Fruit fly (Drosophila melanogaster) whole organism, larva: ENCODE measurements around the gene CG34288.

Experiments
- noc ChIP-seq: fragments of 200-800 bp; sonication (Bioruptor generic); optimal IDR thresholded peaks from 3 replicates; lab custom pipeline; 2019; ENCODE audit warnings: missing biosample characterization, mild to moderate bottlenecking, missing genetic modification characterization, moderate library complexity

CG34288 gene

dm6 chr3R:22411879-22412587 lies 35.0 kb downstream of the CG34288 start:
- TF ChIP-seq noc = peak; percentile 30

DNA sequence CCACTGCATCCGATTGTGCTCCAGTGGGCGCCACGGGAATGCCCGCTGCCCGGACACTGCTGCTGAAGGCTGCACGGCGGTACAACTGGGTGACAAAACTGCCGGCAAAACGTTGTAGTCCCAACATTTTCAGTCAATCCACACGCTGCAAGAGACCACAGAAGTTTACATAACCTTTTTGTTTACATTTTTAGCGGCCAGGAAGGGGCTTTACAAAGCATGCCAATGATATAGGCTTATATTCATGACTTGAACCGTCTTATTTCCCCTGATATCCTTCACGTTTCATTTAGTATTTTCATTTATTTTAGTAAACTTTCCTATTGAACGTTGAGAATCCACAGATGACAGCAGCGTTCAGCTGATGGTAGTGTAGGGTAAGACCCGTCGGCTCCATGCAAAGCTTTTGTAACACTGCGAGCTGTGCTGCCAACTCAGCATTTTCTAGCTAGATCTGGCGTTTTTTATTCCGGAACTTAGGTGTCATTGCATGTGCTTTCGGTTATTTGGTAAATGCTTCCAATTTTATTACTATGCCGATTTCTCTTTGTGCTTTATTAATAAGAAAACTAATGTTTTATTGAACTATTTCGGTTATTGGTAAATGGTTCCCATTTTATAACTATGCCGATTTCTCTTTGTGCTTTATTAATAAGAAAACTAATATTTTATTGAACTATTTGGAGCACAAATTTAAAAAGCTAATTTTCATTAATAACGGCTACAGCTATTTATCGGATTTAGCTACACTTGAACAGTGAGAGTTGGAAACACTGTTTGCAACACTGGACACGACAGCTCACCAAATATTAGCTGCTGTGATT lies 36.3 kb downstream of the CG34288 start, which contains the start of the genes CG13850 and lqfR:
CG13850 (minus strand) TSS at position 379 of the 824 bp plus-strand sequence.
lqfR (plus strand) TSS at position 765 of the 824 bp plus-strand sequence.
- TF ChIP-seq noc = peak; percentile 66

DNA sequence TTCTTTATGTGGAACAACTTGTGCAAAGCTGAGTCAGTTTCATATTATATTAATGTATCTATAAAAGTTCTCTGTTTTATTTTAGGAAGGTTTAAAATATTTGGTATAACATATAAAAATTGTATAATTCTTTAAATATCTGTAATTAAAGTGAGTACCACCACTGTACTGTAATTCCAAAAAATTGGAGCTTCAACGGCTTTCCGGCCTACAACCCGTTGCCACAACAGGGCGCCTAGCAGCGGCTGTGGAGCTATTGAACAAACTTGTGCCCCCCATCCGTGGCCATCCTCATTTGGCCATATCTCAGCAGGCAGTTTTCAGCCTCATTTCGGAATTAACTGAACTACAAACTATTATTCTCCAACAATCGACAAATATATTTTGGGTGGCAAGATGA lies 41.4 kb downstream of the CG34288 start, which contains the start of gene CG13855:
CG13855 (plus strand) TSS at position 301 of the 400 bp plus-strand sequence.
- TF ChIP-seq noc = no peak

dm6 chr3R:22402355-22402754 lies 44.7 kb downstream of the CG34288 start, which contains the start of gene CG13856:
CG13856 (plus strand) TSS chr3R:22402655.
- TF ChIP-seq noc = no peak

- TF ChIP-seq noc = no peak
Observed at dm6 chr3R:22400246-22400645, 46.8 kb downstream of the CG34288 start.

dm6 chr3R:22397068-22397700 lies 49.9 kb downstream of the CG34288 start:
- no peak for TF ChIP-seq noc
